Worm (Caenorhabditis elegans): ENCODE results near the gene tost-1.

tost-1 gene

ce11 chrIII:4849739-4850138 is 28.4 kb downstream of the tost-1 start, which contains the start of gene nonu-1:
Gene nonu-1, minus strand, starts transcription at chrIII:4849907.
- TF ChIP-seq hlh-1 (tag; optimal IDR thresholded peaks at IDR 0.05) (no peak), lsy-2 (tag; optimal IDR thresholded peaks at IDR 0.05) (no peak), lin-13 (tag; optimal IDR thresholded peaks at IDR 0.05) (no peak), bed-3 (GFP tag; optimal IDR thresholded peaks at IDR 0.05) (no peak), mab-5 (tag; optimal IDR thresholded peaks at IDR 0.05) (no peak), nhr-76 (tag; optimal IDR thresholded peaks at IDR 0.05) (no peak)

ce11 chrIII:4844327-4844726 is 33.8 kb downstream of the tost-1 start, which contains the start of the genes clec-157 and fkh-5:
Gene clec-157, minus strand, starts transcription at chrIII:4844427.
Gene fkh-5, plus strand, starts transcription at chrIII:4844662.
- TF ChIP-seq nhr-2 (tag; optimal IDR thresholded peaks at IDR 0.05) (no peak), ceh-39 (tag; optimal IDR thresholded peaks at IDR 0.05) (no peak), tbx-8 (GFP tag; optimal IDR thresholded peaks at IDR 0.05) (no peak), lin-32 (GFP tag; optimal IDR thresholded peaks at IDR 0.05) (no peak), M03D4.4 (tag; optimal IDR thresholded peaks at IDR 0.05) (no peak)

- TF ChIP-seq ceh-83 (GFP tag; optimal IDR thresholded peaks at IDR 0.05) (no peak), lsy-2 (tag; optimal IDR thresholded peaks at IDR 0.05) (no peak), ces-1 (GFP tag; optimal IDR thresholded peaks at IDR 0.05) (no peak), unc-62 (GFP tag; optimal IDR thresholded peaks at IDR 0.05) (no peak), ztf-11 (tag; optimal IDR thresholded peaks at IDR 0.05) (no peak), nhr-2 (tag; optimal IDR thresholded peaks at IDR 0.05) (no peak), tbx-8 (GFP tag; optimal IDR thresholded peaks at IDR 0.05) (no peak), nhr-237 (tag; optimal IDR thresholded peaks at IDR 0.05) (no peak)
Measured at ce11 chrIII:4842173-4842572, 35.9 kb downstream of the tost-1 start, which contains the start of gene clec-156. Gene clec-156, minus strand, starts transcription at chrIII:4842273.

ce11 chrIII:4837429-4837828 is 40.7 kb downstream of the tost-1 start, which contains the start of the genes acbp-7 and F26A1.19:
Gene acbp-7, plus strand, starts transcription at chrIII:4837729.
Gene F26A1.19, plus strand, starts transcription at chrIII:4837731.
- TF ChIP-seq drap-1 (GFP tag; optimal IDR thresholded peaks at IDR 0.05) (no peak), nhr-76 (tag; optimal IDR thresholded peaks at IDR 0.05) (no peak), tbx-8 (GFP tag; optimal IDR thresholded peaks at IDR 0.05) (no peak), elt-3 (tag; optimal IDR thresholded peaks at IDR 0.05) (no peak), M03D4.4 (tag; optimal IDR thresholded peaks at IDR 0.05) (no peak), hlh-1 (tag; optimal IDR thresholded peaks at IDR 0.05) (no peak), blmp-1 (tag; optimal IDR thresholded peaks at IDR 0.05) (no peak), sptf-1 (tag; optimal IDR thresholded peaks at IDR 0.05) (no peak), cnd-1 (tag; optimal IDR thresholded peaks at IDR 0.05) (no peak), ztf-11 (tag; optimal IDR thresholded peaks at IDR 0.05) (no peak), snpc-4 (tag; optimal IDR thresholded peaks at IDR 0.05) (no peak), ham-2 (GFP tag; optimal IDR thresholded peaks at IDR 0.05) (no peak), ceh-39 (tag; optimal IDR thresholded peaks at IDR 0.05) (no peak), nhr-2 (tag; optimal IDR thresholded peaks at IDR 0.05) (no peak), ces-1 (GFP tag; optimal IDR thresholded peaks at IDR 0.05) (no peak), nhr-12 (tag; optimal IDR thresholded peaks at IDR 0.05) (no peak), unc-120 (tag; optimal IDR thresholded peaks at IDR 0.05; ENCODE audit: poor library complexity, severe bottlenecking) (no peak), mab-5 (tag; optimal IDR thresholded peaks at IDR 0.05) (no peak), mep-1 (tag; optimal IDR thresholded peaks at IDR 0.05) (no peak), sem-2 (GFP tag; optimal IDR thresholded peaks at IDR 0.05) (no peak)

ce11 chrIII:4830207-4830606 is 47.9 kb downstream of the tost-1 start, which contains the start of gene nspd-9:
Gene nspd-9, minus strand, starts transcription at chrIII:4830307.
- TF ChIP-seq nhr-2 (tag; optimal IDR thresholded peaks at IDR 0.05) (no peak), sptf-1 (tag; optimal IDR thresholded peaks at IDR 0.05) (no peak), zip-8 (tag; optimal IDR thresholded peaks at IDR 0.05) (no peak), lin-32 (GFP tag; optimal IDR thresholded peaks at IDR 0.05) (no peak), flh-1 (GFP tag; optimal IDR thresholded peaks at IDR 0.05) (no peak), ham-2 (GFP tag; optimal IDR thresholded peaks at IDR 0.05) (no peak), ceh-39 (tag; optimal IDR thresholded peaks at IDR 0.05) (no peak), elt-1 (tag; optimal IDR thresholded peaks at IDR 0.05; ENCODE audit: borderline replicate concordance, insufficient read depth) (no peak), blmp-1 (tag; optimal IDR thresholded peaks at IDR 0.05) (no peak), mls-2 (tag; optimal IDR thresholded peaks at IDR 0.05) (no peak), tbx-8 (GFP tag; optimal IDR thresholded peaks at IDR 0.05) (no peak), nhr-12 (tag; optimal IDR thresholded peaks at IDR 0.05) (no peak)
